Worm (Caenorhabditis elegans) whole organism, mixed stage, embryonic: Measurements from ENCODE around the gene srh-269.

Source experiments
- blmp-1 ChIP-seq: fragments of 150-350 bp; optimal IDR thresholded peaks from 2 replicates; lab custom pipeline; 2014; ENCODE audit warnings: missing biosample characterization, missing genetic modification characterization
- ceh-43 ChIP-seq: fragments of 200-800 bp; sonication (Bioruptor generic); optimal IDR thresholded peaks from 2 replicates; lab custom pipeline; 2018; ENCODE audit warnings: mild to moderate bottlenecking, missing genetic modification characterization, moderate library complexity, missing compliant biosample characterization
- hlh-1 ChIP-seq: fragments of 150-350 bp; optimal IDR thresholded peaks from 2 replicates; lab custom pipeline; 2014; ENCODE audit warnings: missing biosample characterization, missing genetic modification reagents, missing genetic modification characterization
- lsy-2 ChIP-seq: fragments of 150-350 bp; optimal IDR thresholded peaks from 2 replicates; lab custom pipeline; 2014; ENCODE audit warnings: missing biosample characterization, missing genetic modification characterization
- mls-2 ChIP-seq: sonication (generic microtip); optimal IDR thresholded peaks from 2 replicates; lab custom pipeline; 2016; ENCODE audit warnings: mild to moderate bottlenecking, missing genetic modification characterization, moderate library complexity, missing compliant biosample characterization
- nhr-237 ChIP-seq: fragments of 150-350 bp; optimal IDR thresholded peaks from 2 replicates; lab custom pipeline; 2014; ENCODE audit warnings: missing biosample characterization, missing genetic modification characterization
- nhr-28 ChIP-seq: fragments of 150-350 bp; optimal IDR thresholded peaks from 2 replicates; lab custom pipeline; 2014; ENCODE audit warnings: missing biosample characterization, missing genetic modification characterization
- nhr-76 ChIP-seq: sonication (generic microtip); optimal IDR thresholded peaks from 2 replicates; lab custom pipeline; 2017; ENCODE audit warnings: missing biosample characterization, missing genetic modification characterization
- snpc-4 ChIP-seq: fragments of 150-350 bp; optimal IDR thresholded peaks from 2 replicates; lab custom pipeline; 2014; ENCODE audit warnings: missing biosample characterization, missing genetic modification characterization
- tbx-8 ChIP-seq: fragments of 200-800 bp; sonication (Bioruptor generic); optimal IDR thresholded peaks from 2 replicates; lab custom pipeline; 2018; ENCODE audit warnings: mild to moderate bottlenecking, missing genetic modification characterization, moderate library complexity, missing compliant biosample characterization
- unc-62 ChIP-seq: fragments of 150-350 bp; optimal IDR thresholded peaks from 2 replicates; lab custom pipeline; 2014; ENCODE audit warnings: missing biosample characterization, missing genetic modification reagents, missing genetic modification characterization
- ztf-11 ChIP-seq: fragments of 150-350 bp; optimal IDR thresholded peaks from 2 replicates; lab custom pipeline; 2014; ENCODE audit warnings: missing biosample characterization, missing genetic modification characterization

ce11 chrV:16600623-16601022, 8.8 kb upstream of the srh-269 start, which contains the start of gene T03E6.9:
- TF ChIP-seq blmp-1 (tag; lab: Kevin White, UChicago) (no peak), mls-2 (no peak), nhr-28 (tag; lab: Kevin White, UChicago) (no peak), tbx-8 (GFP tag; lab: Kevin White, UChicago) (no peak), unc-62 (GFP tag; lab: Kevin White, UChicago) (no peak), ceh-43 (GFP tag; lab: Kevin White, UChicago) (no peak), lsy-2 (no peak), snpc-4 (tag; lab: Kevin White, UChicago) (no peak), ztf-11 (tag; lab: Kevin White, UChicago) (no peak), nhr-76 (tag; lab: Kevin White, UChicago) (no peak), nhr-237 (tag; lab: Kevin White, UChicago) (no peak), hlh-1 (tag; lab: Kevin White, UChicago) (no peak)
